Fruit fly (Drosophila melanogaster) whole organism, embryonic: Measurements from ENCODE around the gene Ccp84Ac.
A peak's percentile ranks its signal among the peaks of the same experiment; 100 is the strongest.

ENCODE experiments used
- CG10462 ChIP-seq: fragments of 200-800 bp; sonication (Bioruptor generic); optimal IDR thresholded peaks from 2 replicates; lab custom pipeline; 2016; ENCODE audit warnings: missing biosample characterization, missing genetic modification characterization
- CG10654 ChIP-seq: fragments of 200-800 bp; sonication (Bioruptor generic); optimal IDR thresholded peaks from 2 replicates; lab custom pipeline; 2016; ENCODE audit warnings: missing biosample characterization, missing genetic modification characterization
- CG10959 ChIP-seq: fragments of 200-800 bp; sonication (Bioruptor generic); IDR thresholded peaks from 2 replicates; pipeline ENCODE4 v1.3.6; 2022; ENCODE audit warnings: missing biosample characterization, missing genetic modification characterization
- CG11398 ChIP-seq: fragments of 200-800 bp; sonication (Bioruptor generic); optimal IDR thresholded peaks from 2 replicates; lab custom pipeline; 2016; ENCODE audit warnings: missing biosample characterization, missing genetic modification characterization
- CG11456 ChIP-seq: fragments of 200-800 bp; sonication (Bioruptor generic); IDR thresholded peaks from 3 replicates; pipeline ENCODE4 v1.3.6; 2022; ENCODE audit warnings: missing biosample characterization, missing genetic modification characterization
- CG12769 ChIP-seq: fragments of 200-800 bp; sonication (Bioruptor generic); optimal IDR thresholded peaks from 2 replicates; lab custom pipeline; 2019; ENCODE audit warnings: missing biosample characterization, mild to moderate bottlenecking, missing genetic modification characterization, moderate library complexity
- CG13424 ChIP-seq: fragments of 200-800 bp; sonication (Bioruptor generic); optimal IDR thresholded peaks from 2 replicates; lab custom pipeline; 2019; ENCODE audit warnings: missing biosample characterization, mild to moderate bottlenecking, missing genetic modification characterization, moderate library complexity
- CG13894 ChIP-seq: fragments of 200-800 bp; sonication (Bioruptor generic); optimal IDR thresholded peaks from 3 replicates; lab custom pipeline; 2018; ENCODE audit warnings: missing biosample characterization, mild to moderate bottlenecking, missing genetic modification characterization, moderate library complexity
- CG15696 ChIP-seq: fragments of 200-800 bp; sonication (Bioruptor generic); optimal IDR thresholded peaks from 2 replicates; lab custom pipeline; 2019; ENCODE audit warnings: missing biosample characterization, mild to moderate bottlenecking, missing genetic modification characterization, moderate library complexity
- CG16863 ChIP-seq: fragments of 200-800 bp; sonication (Bioruptor generic); optimal IDR thresholded peaks from 3 replicates; lab custom pipeline; 2016; ENCODE audit warnings: missing biosample characterization, missing genetic modification characterization
- CG17385 ChIP-seq: fragments of 200-800 bp; sonication (Bioruptor generic); optimal IDR thresholded peaks from 3 replicates; lab custom pipeline; 2018; ENCODE audit warnings: missing biosample characterization, mild to moderate bottlenecking, missing genetic modification characterization
- CG1792 ChIP-seq: fragments of 200-800 bp; sonication (Bioruptor generic); optimal IDR thresholded peaks from 2 replicates; lab custom pipeline; 2016; ENCODE audit warnings: missing biosample characterization, missing genetic modification characterization
- CG18262 ChIP-seq: fragments of 200-800 bp; optimal IDR thresholded peaks from 3 replicates; lab custom pipeline; 2019; ENCODE audit warnings: missing biosample characterization, mild to moderate bottlenecking, missing genetic modification characterization, moderate library complexity
- CG2116 ChIP-seq: fragments of 200-800 bp; sonication (Bioruptor generic); optimal IDR thresholded peaks from 3 replicates; lab custom pipeline; 2018; ENCODE audit warnings: missing biosample characterization, mild to moderate bottlenecking, missing genetic modification characterization
- CG4360 ChIP-seq: fragments of 200-800 bp; sonication (Bioruptor generic); IDR thresholded peaks from 2 replicates; pipeline ENCODE4 v1.3.6; 2022; ENCODE audit warnings: missing biosample characterization, missing genetic modification characterization
- CG4424 ChIP-seq: fragments of 200-800 bp; sonication (Bioruptor generic); optimal IDR thresholded peaks from 3 replicates; lab custom pipeline; 2016; ENCODE audit warnings: missing biosample characterization, missing genetic modification characterization
- CG6854 ChIP-seq: fragments of 200-800 bp; sonication (Bioruptor generic); optimal IDR thresholded peaks from 3 replicates; lab custom pipeline; 2017; ENCODE audit warnings: missing biosample characterization, mild to moderate bottlenecking, missing genetic modification characterization
- CG7786 ChIP-seq: fragments of 200-800 bp; sonication (Bioruptor generic); optimal IDR thresholded peaks from 2 replicates; lab custom pipeline; 2016; ENCODE audit warnings: missing biosample characterization, missing genetic modification characterization
- CG8765 ChIP-seq: fragments of 200-800 bp; sonication (Bioruptor generic); IDR thresholded peaks from 2 replicates; pipeline ENCODE4 v1.3.6; 2022; ENCODE audit warnings: missing biosample characterization, missing genetic modification characterization
- CkIIα-i1 ChIP-seq: fragments of 200-800 bp; sonication (Bioruptor generic); IDR thresholded peaks from 2 replicates; pipeline ENCODE4 v1.3.6; 2022; ENCODE audit warnings: missing biosample characterization, missing genetic modification characterization
- D ChIP-seq, 2 experiments: fragments of 200-800 bp in 1 of 2; fragments of >200 bp in 1 of 2; sonication (Bioruptor generic) in 1 of 2; optimal IDR thresholded peaks; 2 replicates in 1 of 2; 3 replicates in 1 of 2; lab custom pipeline; 2017; ENCODE audit warnings: mild to moderate bottlenecking in 1 of 2, missing biosample characterization in 1 of 2, missing genetic modification characterization in 1 of 2, missing genetic modification reagents in 1 of 2
- E2f1 ChIP-seq: fragments of 200-800 bp; sonication (Bioruptor generic); IDR thresholded peaks from 2 replicates; pipeline ENCODE4 v1.3.6; 2022; ENCODE audit warnings: missing biosample characterization, missing genetic modification characterization
- Gsc ChIP-seq: fragments of 200-800 bp; sonication (Bioruptor generic); IDR thresholded peaks from 2 replicates; pipeline ENCODE4 v1.3.6; 2022; ENCODE audit warnings: missing biosample characterization, missing genetic modification characterization
- HmgZ ChIP-seq: fragments of 200-800 bp; sonication (Bioruptor generic); optimal IDR thresholded peaks from 2 replicates; lab custom pipeline; 2018; ENCODE audit warnings: missing biosample characterization, mild to moderate bottlenecking, missing genetic modification characterization
- Hmx ChIP-seq: fragments of 200-800 bp; sonication (Bioruptor generic); optimal IDR thresholded peaks from 2 replicates; lab custom pipeline; 2016; ENCODE audit warnings: missing biosample characterization, missing genetic modification characterization
- NFAT ChIP-seq: fragments of 200-800 bp; sonication (Bioruptor generic); IDR thresholded peaks from 2 replicates; pipeline ENCODE4 v1.3.6; 2022; ENCODE audit warnings: missing biosample characterization, missing genetic modification characterization
- Nf-YC ChIP-seq: fragments of 200-800 bp; optimal IDR thresholded peaks from 3 replicates; lab custom pipeline; 2019; ENCODE audit warnings: missing biosample characterization, mild to moderate bottlenecking, missing genetic modification characterization, moderate library complexity
- Opbp ChIP-seq: fragments of 200-800 bp; sonication (Bioruptor generic); IDR thresholded peaks from 3 replicates; pipeline ENCODE4 v1.3.6; 2022; ENCODE audit warnings: missing biosample characterization, missing genetic modification characterization; ENCODE audit not compliant: partially characterized antibody
- Pdp1 ChIP-seq, 2 experiments: fragments of 200-800 bp; sonication (Bioruptor generic); optimal IDR thresholded peaks; 3 replicates each; lab custom pipeline; 2016; ENCODE audit warnings: missing biosample characterization in 2 of 2, missing genetic modification characterization in 2 of 2, mild to moderate bottlenecking in 1 of 2, moderate library complexity in 1 of 2
- Spps ChIP-seq: fragments of 200-800 bp; sonication (Bioruptor generic); optimal IDR thresholded peaks from 2 replicates; lab custom pipeline; 2018; ENCODE audit warnings: missing biosample characterization, mild to moderate bottlenecking, missing genetic modification characterization
- Usf ChIP-seq: fragments of 200-800 bp; sonication (Bioruptor generic); optimal IDR thresholded peaks from 2 replicates; lab custom pipeline; 2017; ENCODE audit warnings: missing genotype, missing biosample characterization, missing genetic modification characterization
- Xbp1 ChIP-seq: fragments of 200-800 bp; sonication (Bioruptor generic); optimal IDR thresholded peaks from 3 replicates; lab custom pipeline; 2016; ENCODE audit warnings: missing biosample characterization, mild to moderate bottlenecking, missing genetic modification characterization
- az2 ChIP-seq: fragments of 200-800 bp; sonication (Bioruptor generic); optimal IDR thresholded peaks from 3 replicates; lab custom pipeline; 2016; ENCODE audit warnings: missing biosample characterization, missing genetic modification characterization
- chif ChIP-seq, 2 experiments: fragments of 200-800 bp; sonication (Bioruptor generic); optimal IDR thresholded peaks; 3 replicates each; lab custom pipeline; 2016; ENCODE audit warnings: missing biosample characterization in 2 of 2, missing genetic modification characterization in 2 of 2
- chm ChIP-seq: fragments of 200-800 bp; sonication (Bioruptor generic); IDR thresholded peaks from 2 replicates; pipeline ENCODE4 v1.3.6; 2022; ENCODE audit warnings: missing biosample characterization, missing genetic modification characterization
- dmrt99B ChIP-seq: fragments of 200-800 bp; sonication (Bioruptor generic); optimal IDR thresholded peaks from 2 replicates; lab custom pipeline; 2018; ENCODE audit warnings: missing biosample characterization, mild to moderate bottlenecking, missing genetic modification characterization, moderate library complexity
- ems ChIP-seq: fragments of 200-800 bp; sonication (Bioruptor generic); optimal IDR thresholded peaks from 3 replicates; lab custom pipeline; 2016; ENCODE audit warnings: missing biosample characterization, missing genetic modification characterization
- knrl ChIP-seq: fragments of 200-800 bp; sonication (Bioruptor generic); IDR thresholded peaks from 3 replicates; pipeline ENCODE4 v1.3.6; 2022; ENCODE audit warnings: missing biosample characterization, missing genetic modification characterization; ENCODE audit not compliant: partially characterized antibody
- mld ChIP-seq: fragments of 200-800 bp; sonication (Bioruptor generic); IDR thresholded peaks from 3 replicates; pipeline ENCODE4 v1.3.6; 2022; ENCODE audit warnings: missing biosample characterization, missing genetic modification characterization; ENCODE audit not compliant: partially characterized antibody
- pb ChIP-seq: fragments of 200-800 bp; sonication (Bioruptor generic); optimal IDR thresholded peaks from 3 replicates; lab custom pipeline; 2016; ENCODE audit warnings: missing biosample characterization, missing genetic modification characterization
- pros ChIP-seq: fragments of 200-800 bp; sonication (Bioruptor generic); optimal IDR thresholded peaks from 3 replicates; lab custom pipeline; 2019; ENCODE audit warnings: missing biosample characterization, mild to moderate bottlenecking, missing genetic modification characterization, moderate library complexity
- repo ChIP-seq: fragments of 200-800 bp; sonication (Bioruptor generic); optimal IDR thresholded peaks from 2 replicates; lab custom pipeline; 2016; ENCODE audit warnings: missing biosample characterization, missing genetic modification characterization
- ro ChIP-seq: fragments of 200-800 bp; sonication (Bioruptor generic); IDR thresholded peaks from 2 replicates; pipeline ENCODE4 v1.3.6; 2022; ENCODE audit warnings: missing biosample characterization, missing genetic modification characterization
- salm ChIP-seq: fragments of 200-800 bp; sonication (Bioruptor generic); optimal IDR thresholded peaks from 2 replicates; lab custom pipeline; 2018; ENCODE audit warnings: missing biosample characterization, mild to moderate bottlenecking, missing genetic modification characterization
- sqz ChIP-seq: fragments of 200-800 bp; sonication (Bioruptor generic); optimal IDR thresholded peaks from 3 replicates; lab custom pipeline; 2018; ENCODE audit warnings: missing biosample characterization, mild to moderate bottlenecking, missing genetic modification characterization
- sr ChIP-seq: fragments of 200-800 bp; sonication (Bioruptor generic); IDR thresholded peaks from 3 replicates; pipeline ENCODE4 v1.3.6; 2022; ENCODE audit warnings: missing biosample characterization, missing genetic modification characterization
- stc ChIP-seq: fragments of 200-800 bp; sonication (Bioruptor generic); IDR thresholded peaks from 2 replicates; pipeline ENCODE4 v1.3.6; 2022; ENCODE audit warnings: missing biosample characterization, missing genetic modification characterization
- sug ChIP-seq: fragments of 200-800 bp; optimal IDR thresholded peaks from 2 replicates; lab custom pipeline; 2019; ENCODE audit warnings: missing biosample characterization, mild to moderate bottlenecking, missing genetic modification characterization, moderate library complexity
- ttk ChIP-seq: fragments of 200-800 bp; sonication (Bioruptor generic); IDR thresholded peaks from 2 replicates; pipeline ENCODE4 v2.1.2; 2022; ENCODE audit warnings: missing biosample characterization, missing genetic modification characterization
- wek ChIP-seq: fragments of 200-800 bp; sonication (Bioruptor generic); optimal IDR thresholded peaks from 3 replicates; lab custom pipeline; 2018; ENCODE audit warnings: missing biosample characterization, mild to moderate bottlenecking, missing genetic modification characterization, moderate library complexity
- yki ChIP-seq: fragments of >200 bp; optimal IDR thresholded peaks from 3 replicates; lab custom pipeline; 2018

Ccp84Ac gene

dm6 chr3R:6678480-6678879, 17.6 kb downstream of the Ccp84Ac start, which contains the start of gene lab (continued):
- no peak for TF ChIP-seq Xbp1 (GFP tag; lab: Kevin White, UChicago)
- no peak for TF ChIP-seq ttk
- 0 out of 3 replicates have a peak, but pooled peaks have one; percentile 54 for TF ChIP-seq Opbp (GFP tag; lab: Robert Waterston, UW)
- TF ChIP-seq CG13424 (tag; lab: Kevin White, UChicago), result no peak
- no peak for TF ChIP-seq wek (GFP tag; lab: Kevin White, UChicago)
- TF ChIP-seq Hmx (GFP tag; lab: Kevin White, UChicago), result no peak
- TF ChIP-seq CG13894, result no peak
- TF ChIP-seq yki, result no peak
- TF ChIP-seq CkIIα-i1, result no peak
- TF ChIP-seq CG1792, result no peak
- TF ChIP-seq CG10959 (GFP tag; lab: Robert Waterston, UW), result no peak
- no peak for TF ChIP-seq CG18262 (tag; lab: Kevin White, UChicago)
- TF ChIP-seq D (optimal IDR thresholded peaks at IDR 0.05; lab: Kevin White, UChicago), result no peak
- no peak for TF ChIP-seq D (GFP tag; optimal IDR thresholded peaks at IDR 0.05; lab: Kevin White, UChicago)
- no peak for TF ChIP-seq NFAT (GFP tag; lab: Robert Waterston, UW)
- peak; percentile 67 for TF ChIP-seq sqz (GFP tag; lab: Kevin White, UChicago)
- no peak for TF ChIP-seq sug
- no peak for TF ChIP-seq CG16863 (GFP tag; lab: Kevin White, UChicago)
- TF ChIP-seq HmgZ (tag; lab: Kevin White, UChicago), result peak; percentile 40
- TF ChIP-seq CG12769, result no peak
- peak; percentile 98 for TF ChIP-seq Nf-YC (tag; lab: Kevin White, UChicago)
- TF ChIP-seq chm (GFP tag; lab: Robert Waterston, UW), result peak; percentile 47; the same call in 1 of the 2 replicates
- TF ChIP-seq CG10654 (GFP tag; lab: Kevin White, UChicago), result no peak
- peak; percentile 33 for TF ChIP-seq pros
- no peak for TF ChIP-seq repo (GFP tag; lab: Kevin White, UChicago)
- no peak for TF ChIP-seq ems (GFP tag; lab: Kevin White, UChicago)
- TF ChIP-seq mld, result no peak
- no peak for TF ChIP-seq dmrt99B
- no peak for TF ChIP-seq CG7786 (GFP tag; lab: Kevin White, UChicago)
- peak; percentile 10 for TF ChIP-seq pb
- no peak for TF ChIP-seq sr (GFP tag; lab: Robert Waterston, UW)
- no peak for TF ChIP-seq Spps (tag; lab: Kevin White, UChicago)
- TF ChIP-seq CG6854 (GFP tag; lab: Kevin White, UChicago), result no peak
- no peak for TF ChIP-seq E2f1 (GFP tag; lab: Robert Waterston, UW)
- no peak for TF ChIP-seq stc (GFP tag; lab: Robert Waterston, UW)
- peak in 1 of 2 experiments; percentile 15 for TF ChIP-seq chif (GFP tag; optimal IDR thresholded peaks at IDR 0.05; lab: Kevin White, UChicago)
- no peak for TF ChIP-seq CG4360
- TF ChIP-seq CG4424 (GFP tag; lab: Kevin White, UChicago), result no peak
- TF ChIP-seq Gsc (GFP tag; lab: Robert Waterston, UW), result no peak
- no peak for TF ChIP-seq salm (tag; lab: Kevin White, UChicago)
- TF ChIP-seq az2 (GFP tag; lab: Kevin White, UChicago), result no peak
- TF ChIP-seq CG2116 (GFP tag; lab: Kevin White, UChicago), result no peak
- TF ChIP-seq CG17385 (GFP tag; lab: Kevin White, UChicago), result no peak
- no peak for TF ChIP-seq CG8765 (GFP tag; lab: Robert Waterston, UW)
- TF ChIP-seq CG11456 (GFP tag; lab: Robert Waterston, UW), result no peak
- TF ChIP-seq Pdp1 (GFP tag; optimal IDR thresholded peaks at IDR 0.05; lab: Kevin White, UChicago), result no peak
- TF ChIP-seq Usf (GFP tag; lab: Kevin White, UChicago), result no peak
- no peak for TF ChIP-seq ro
- TF ChIP-seq CG10462 (GFP tag; lab: Kevin White, UChicago), result no peak
- TF ChIP-seq knrl, result no peak
- TF ChIP-seq CG11398 (GFP tag; lab: Kevin White, UChicago), result no peak
- TF ChIP-seq CG15696 (tag; lab: Kevin White, UChicago), result no peak
